Fruit fly (Drosophila melanogaster): ENCODE measurements around the gene CG31115.

Gene CG31115

dm6 chr3R:25049742-25050517, 13.2 kb downstream of the CG31115 start (continued):
- TF ChIP-seq CG8290 (GFP tag; optimal IDR thresholded peaks at IDR 0.05) = peak; percentile 60
- peak; percentile 68 to 70 for TF ChIP-seq CG8290 (tag; optimal IDR thresholded peaks at IDR 0.05)
- no peak for TF ChIP-seq CG8478 (optimal IDR thresholded peaks at IDR 0.05)
- no peak for TF ChIP-seq knrl (GFP tag; IDR thresholded peaks at IDR 0.05; ENCODE audit: partially characterized antibody)
- no peak for TF ChIP-seq ssp (GFP tag; IDR thresholded peaks at IDR 0.05)
- TF ChIP-seq MESR4 (GFP tag; optimal IDR thresholded peaks at IDR 0.05) = peak; percentile 56
- peak; percentile 10 for TF ChIP-seq CHES-1-like (GFP tag; optimal IDR thresholded peaks at IDR 0.05)
- no peak for TF ChIP-seq ara (GFP tag; IDR thresholded peaks at IDR 0.05)
- TF ChIP-seq HHEX (GFP tag; optimal IDR thresholded peaks at IDR 0.05) = no peak
- TF ChIP-seq CG17361 (GFP tag; IDR thresholded peaks at IDR 0.05) = no peak
- no peak for TF ChIP-seq Nf-YA (GFP tag; IDR thresholded peaks at IDR 0.05)
- peak; percentile 35 for TF ChIP-seq Atf3 (GFP tag; optimal IDR thresholded peaks at IDR 0.05)
- no peak for TF ChIP-seq hbn (GFP tag; IDR thresholded peaks at IDR 0.05; ENCODE audit: partially characterized antibody)
- TF ChIP-seq B-H1 (GFP tag; IDR thresholded peaks at IDR 0.05) = no peak
- TF ChIP-seq ttk (GFP tag; IDR thresholded peaks at IDR 0.05) = no peak
- TF ChIP-seq Dip2 (GFP tag; IDR thresholded peaks at IDR 0.05) = no peak
- TF ChIP-seq CG13123 (GFP tag; optimal IDR thresholded peaks at IDR 0.05) = no peak
- TF ChIP-seq CG10274 (GFP tag; optimal IDR thresholded peaks at IDR 0.05) = no peak
- TF ChIP-seq CG10366 (GFP tag; IDR thresholded peaks at IDR 0.05) = no peak
- TF ChIP-seq CG11695 (GFP tag; IDR thresholded peaks at IDR 0.05) = no peak
- TF ChIP-seq CG10209 (GFP tag; optimal IDR thresholded peaks at IDR 0.05) = no peak
- no peak for TF ChIP-seq E2f1 (GFP tag; IDR thresholded peaks at IDR 0.05)
- TF ChIP-seq CG11560 (tag; IDR thresholded peaks at IDR 0.05) = no peak
- TF ChIP-seq CG1603 (tag; optimal IDR thresholded peaks at IDR 0.05) = peak; percentile 8
- no peak for TF ChIP-seq CkIIα-i1 (GFP tag; IDR thresholded peaks at IDR 0.05)
- TF ChIP-seq CG13894 (tag; optimal IDR thresholded peaks at IDR 0.05) = peak; percentile 89
- no peak for TF ChIP-seq fd3F (GFP tag; optimal IDR thresholded peaks at IDR 0.05)
- no peak for TF ChIP-seq prd (optimal IDR thresholded peaks at IDR 0.05)
- TF ChIP-seq prd (GFP tag; IDR thresholded peaks at IDR 0.05) = no peak
- TF ChIP-seq fd102C (GFP tag; optimal IDR thresholded peaks at IDR 0.05) = no peak
- no peak for TF ChIP-seq bcd (GFP tag; optimal IDR thresholded peaks at IDR 0.05)
- no peak for TF ChIP-seq ind (GFP tag; optimal IDR thresholded peaks at IDR 0.05)
- peak; percentile 21 for TF ChIP-seq run (tag; optimal IDR thresholded peaks at IDR 0.05)
- TF ChIP-seq CG11456 (GFP tag; IDR thresholded peaks at IDR 0.05) = no peak
- TF ChIP-seq CG17186 (GFP tag; optimal IDR thresholded peaks at IDR 0.05) = no peak
- TF ChIP-seq CG7839 (tag; optimal IDR thresholded peaks at IDR 0.05) = no peak
- TF ChIP-seq CG6791 (GFP tag; IDR thresholded peaks at IDR 0.05; ENCODE audit: partially characterized antibody) = no peak
- no peak for TF ChIP-seq aop (GFP tag; IDR thresholded peaks at IDR 0.05)
- TF ChIP-seq cato (GFP tag; optimal IDR thresholded peaks at IDR 0.05; ENCODE audit: borderline replicate concordance) = no peak
- TF ChIP-seq CG10565 (GFP tag; optimal IDR thresholded peaks at IDR 0.05) = no peak
- no peak for TF ChIP-seq cad (GFP tag; optimal IDR thresholded peaks at IDR 0.05)
- TF ChIP-seq gce (GFP tag; IDR thresholded peaks at IDR 0.05) = no peak
- no peak for TF ChIP-seq Hr3 (GFP tag; optimal IDR thresholded peaks at IDR 0.05)
- TF ChIP-seq sqz (GFP tag; optimal IDR thresholded peaks at IDR 0.05) = peak; percentile 34
- peak; percentile 94 for TF ChIP-seq Deaf1 (tag; optimal IDR thresholded peaks at IDR 0.05)
- TF ChIP-seq CG31365 (tag; optimal IDR thresholded peaks at IDR 0.05) = peak; percentile 28
- TF ChIP-seq z (GFP tag; IDR thresholded peaks at IDR 0.05) = no peak
- TF ChIP-seq Kr (GFP tag; optimal IDR thresholded peaks at IDR 0.05) = no peak
- TF ChIP-seq pzg (GFP tag; optimal IDR thresholded peaks at IDR 0.05) = peak; percentile 32
- TF ChIP-seq CG13287 (GFP tag; IDR thresholded peaks at IDR 0.05; ENCODE audit: partially characterized antibody) = no peak
- no peak for TF ChIP-seq emc (GFP tag; optimal IDR thresholded peaks at IDR 0.05)
- TF ChIP-seq ase (GFP tag; IDR thresholded peaks at IDR 0.05) = no peak
